Worm (Caenorhabditis elegans): ENCODE results near the gene R05G6.9.

DNA sequence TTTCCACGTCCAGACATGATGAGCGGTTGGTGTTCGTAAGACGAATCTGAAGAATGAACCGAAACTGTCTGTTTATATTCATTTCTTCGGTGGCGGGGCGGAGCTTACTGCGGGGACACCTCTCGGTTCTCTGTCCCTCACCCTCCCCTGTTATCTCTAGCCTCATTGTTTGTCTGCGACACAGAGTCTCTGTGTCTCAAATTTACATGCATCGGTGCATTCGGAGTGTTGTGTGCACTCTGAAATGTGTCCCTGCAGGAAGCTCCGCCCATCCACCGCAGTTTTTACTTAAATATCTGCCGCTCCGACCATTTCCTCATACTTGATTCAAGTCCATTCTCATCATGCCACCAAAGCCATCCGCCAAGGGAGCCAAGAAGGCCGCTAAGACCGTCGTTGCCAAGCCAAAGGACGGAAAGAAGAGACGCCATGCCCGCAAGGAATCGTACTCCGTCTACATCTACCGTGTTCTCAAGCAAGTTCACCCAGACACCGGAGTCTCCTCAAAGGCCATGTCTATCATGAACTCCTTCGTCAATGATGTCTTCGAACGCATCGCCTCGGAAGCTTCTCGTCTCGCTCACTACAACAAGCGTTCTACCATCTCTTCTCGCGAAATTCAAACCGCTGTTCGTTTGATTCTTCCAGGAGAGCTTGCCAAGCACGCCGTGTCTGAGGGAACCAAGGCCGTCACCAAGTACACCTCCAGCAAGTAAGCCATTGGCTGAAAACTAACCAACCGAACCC is 29.7 kb downstream of the R05G6.9 start, which contains the start of the genes his-61 and his-62:
- TF ChIP-seq ama-1 (optimal IDR thresholded peaks at IDR 0.05), result peak; percentile 95
- no peak for TF ChIP-seq flt-1 (GFP tag; IDR thresholded peaks at IDR 0.05)
- no peak for TF ChIP-seq ets-7 (tag; optimal IDR thresholded peaks at IDR 0.05)
- no peak for TF ChIP-seq tbx-11 (GFP tag; IDR thresholded peaks at IDR 0.05)
- TF ChIP-seq hnd-1 (tag; optimal IDR thresholded peaks at IDR 0.05), result no peak
- peak; percentile 46 for TF ChIP-seq B0310.2 (tag; optimal IDR thresholded peaks at IDR 0.05)
- no peak for TF ChIP-seq sea-1 (GFP tag; conservative IDR thresholded peaks at IDR 0.05)
- TF ChIP-seq hmg-4 (GFP tag; optimal IDR thresholded peaks at IDR 0.05), result peak; percentile 36
- no peak for TF ChIP-seq scrt-1 (GFP tag; IDR thresholded peaks at IDR 0.05)
- TF ChIP-seq aly-1 (tag; optimal IDR thresholded peaks at IDR 0.05), result peak; percentile 79
- TF ChIP-seq ceh-13 (GFP tag; optimal IDR thresholded peaks at IDR 0.05), result no peak
- 0 out of 2 replicates have a peak, but pooled peaks have one; percentile 4 for TF ChIP-seq pes-1 (GFP tag; IDR thresholded peaks at IDR 0.05)
- no peak for TF ChIP-seq tbx-37 (GFP tag; conservative IDR thresholded peaks at IDR 0.05)
- peak; percentile 20 for TF ChIP-seq tra-4 (tag; optimal IDR thresholded peaks at IDR 0.05)
